Worm (Caenorhabditis elegans): ENCODE data around the gene rpn-9.

rpn-9 gene

DNA sequence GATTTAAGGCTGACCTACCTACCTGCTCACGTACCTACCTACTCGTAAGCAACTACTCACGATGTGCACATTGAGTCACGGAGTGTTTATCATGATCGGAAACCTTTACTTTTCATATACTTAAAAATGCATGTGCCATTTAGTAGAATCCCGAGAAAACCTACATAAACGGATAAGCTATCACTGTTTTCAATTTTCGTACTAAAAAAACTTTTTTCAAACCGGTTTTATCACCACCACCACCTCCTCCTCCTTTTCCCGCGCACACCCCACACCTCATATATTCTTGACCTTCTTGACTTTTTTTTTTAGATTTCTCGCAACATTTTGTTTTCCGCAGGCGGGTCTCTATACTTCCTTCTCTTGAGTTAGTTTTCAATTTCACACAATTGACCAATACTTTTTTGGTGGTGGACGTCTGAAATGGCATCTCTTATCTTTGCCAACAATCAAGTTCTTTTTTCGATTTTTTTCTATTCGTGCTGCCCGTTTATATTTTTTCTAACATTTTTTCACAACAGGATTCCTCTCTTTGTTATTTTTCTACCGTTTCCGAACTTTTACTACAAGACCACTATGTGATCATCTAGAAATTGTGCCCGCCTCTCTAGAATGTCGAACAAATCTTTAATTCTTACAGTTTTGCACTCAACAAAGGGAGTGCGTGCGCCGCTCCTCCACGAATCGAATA is 36.0 kb downstream of the rpn-9 start, which contains the start of gene srap-1:
TSS of gene srap-1 (plus strand) at position 641 of the 691 bp plus-strand sequence.
- no peak for TF ChIP-seq flt-1 (GFP tag; IDR thresholded peaks at IDR 0.05)
- TF ChIP-seq B0310.2 (tag; optimal IDR thresholded peaks at IDR 0.05) = no peak
- no peak for TF ChIP-seq hmg-4 (GFP tag; optimal IDR thresholded peaks at IDR 0.05)
- TF ChIP-seq tra-4 (tag; optimal IDR thresholded peaks at IDR 0.05) = no peak
- no peak for TF ChIP-seq ceh-36 (tag; optimal IDR thresholded peaks at IDR 0.05)
- no peak for TF ChIP-seq hmbx-1 (tag; optimal IDR thresholded peaks at IDR 0.05)
- TF ChIP-seq F13C5.2 (tag; optimal IDR thresholded peaks at IDR 0.05) = no peak
- no peak for TF ChIP-seq ets-7 (tag; optimal IDR thresholded peaks at IDR 0.05)
- no peak for TF ChIP-seq ceh-13 (GFP tag; optimal IDR thresholded peaks at IDR 0.05)
- TF ChIP-seq tbx-37 (GFP tag; conservative IDR thresholded peaks at IDR 0.05) = no peak
- TF ChIP-seq sea-1 (GFP tag; conservative IDR thresholded peaks at IDR 0.05) = no peak
- TF ChIP-seq aly-1 (tag; optimal IDR thresholded peaks at IDR 0.05) = no peak
- TF ChIP-seq hnd-1 (tag; optimal IDR thresholded peaks at IDR 0.05) = no peak
- no peak for TF ChIP-seq pes-1 (GFP tag; IDR thresholded peaks at IDR 0.05)
- no peak for TF ChIP-seq scrt-1 (GFP tag; IDR thresholded peaks at IDR 0.05)
- TF ChIP-seq tbx-11 (GFP tag; IDR thresholded peaks at IDR 0.05) = no peak
- no peak for TF ChIP-seq ama-1 (optimal IDR thresholded peaks at IDR 0.05)

ce11 chrII:11200234-11200755 is 38.4 kb downstream of the rpn-9 start:
- TF ChIP-seq hnd-1 (tag; optimal IDR thresholded peaks at IDR 0.05) (no peak), scrt-1 (GFP tag; IDR thresholded peaks at IDR 0.05) (no peak), ets-7 (tag; optimal IDR thresholded peaks at IDR 0.05) (no peak), ceh-13 (GFP tag; optimal IDR thresholded peaks at IDR 0.05) (no peak), ama-1 (optimal IDR thresholded peaks at IDR 0.05) (no peak)

ce11 chrII:11193523-11193922 is 45.2 kb downstream of the rpn-9 start:
- TF ChIP-seq ceh-13 (GFP tag; optimal IDR thresholded peaks at IDR 0.05) (no peak), ets-7 (tag; optimal IDR thresholded peaks at IDR 0.05) (no peak), tbx-11 (GFP tag; IDR thresholded peaks at IDR 0.05) (no peak), tra-4 (tag; optimal IDR thresholded peaks at IDR 0.05) (no peak), hmbx-1 (tag; optimal IDR thresholded peaks at IDR 0.05) (no peak), B0310.2 (tag; optimal IDR thresholded peaks at IDR 0.05) (no peak), pes-1 (GFP tag; IDR thresholded peaks at IDR 0.05) (no peak), hnd-1 (tag; optimal IDR thresholded peaks at IDR 0.05) (no peak), scrt-1 (GFP tag; IDR thresholded peaks at IDR 0.05) (no peak), aly-1 (tag; optimal IDR thresholded peaks at IDR 0.05) (no peak), sea-1 (GFP tag; conservative IDR thresholded peaks at IDR 0.05) (no peak), ceh-36 (tag; optimal IDR thresholded peaks at IDR 0.05) (no peak), F13C5.2 (tag; optimal IDR thresholded peaks at IDR 0.05) (no peak)

DNA sequence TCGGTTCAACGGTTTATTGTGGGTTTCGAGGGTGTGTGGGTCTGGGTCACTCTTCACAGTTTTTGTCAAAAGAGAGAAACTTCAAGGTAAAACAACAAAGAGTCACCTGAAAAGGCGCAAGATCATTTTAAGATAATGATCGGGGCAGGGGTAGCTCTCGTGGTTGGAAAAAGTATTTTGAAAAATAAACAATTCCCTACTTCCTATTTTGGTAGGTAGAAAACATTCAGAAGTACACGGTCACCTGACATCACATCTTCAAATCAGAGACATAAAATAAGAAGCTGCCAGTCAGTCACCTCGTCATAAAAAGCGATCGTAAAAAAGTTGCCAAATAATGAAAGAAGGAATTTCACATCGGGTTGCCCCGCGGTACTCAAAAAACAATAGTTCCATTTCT is 46.2 kb downstream of the rpn-9 start:
- no peak for TF ChIP-seq ceh-36 (tag; optimal IDR thresholded peaks at IDR 0.05)

ce11 chrII:11188026-11188425 is 50.7 kb downstream of the rpn-9 start, which contains the start of gene F37H8.5:
Gene F37H8.5 (plus strand): TSS chrII:11188206.
- TF ChIP-seq tbx-37 (GFP tag; conservative IDR thresholded peaks at IDR 0.05) (no peak), aly-1 (tag; optimal IDR thresholded peaks at IDR 0.05) (no peak), scrt-1 (GFP tag; IDR thresholded peaks at IDR 0.05) (no peak), ets-7 (tag; optimal IDR thresholded peaks at IDR 0.05) (no peak), tbx-11 (GFP tag; IDR thresholded peaks at IDR 0.05) (no peak), hnd-1 (tag; optimal IDR thresholded peaks at IDR 0.05) (no peak), pes-1 (GFP tag; IDR thresholded peaks at IDR 0.05) (no peak), flt-1 (GFP tag; IDR thresholded peaks at IDR 0.05) (no peak), tra-4 (tag; optimal IDR thresholded peaks at IDR 0.05) (no peak), hmg-4 (GFP tag; optimal IDR thresholded peaks at IDR 0.05) (no peak), ceh-13 (GFP tag; optimal IDR thresholded peaks at IDR 0.05) (no peak), B0310.2 (tag; optimal IDR thresholded peaks at IDR 0.05) (no peak), ama-1 (optimal IDR thresholded peaks at IDR 0.05) (no peak), ceh-36 (tag; optimal IDR thresholded peaks at IDR 0.05) (no peak), hmbx-1 (tag; optimal IDR thresholded peaks at IDR 0.05) (no peak), F13C5.2 (tag; optimal IDR thresholded peaks at IDR 0.05) (no peak)

All from whole organism, early embryonic.